Fruit fly (Drosophila melanogaster): ENCODE measurements around the gene RabX6.
A peak's percentile ranks its signal among the peaks of the same experiment; 100 is the strongest.

Gene RabX6

dm6 chr3L:727190-727589, 36.9 kb downstream of the RabX6 start:
- TF ChIP-seq D1 (tag; optimal IDR thresholded peaks at IDR 0.05) (no peak), gl (tag; optimal IDR thresholded peaks at IDR 0.05) (no peak), CG34367 (tag; optimal IDR thresholded peaks at IDR 0.05) (no peak), fd96Ca (GFP tag; IDR thresholded peaks at IDR 0.05) (no peak), CG15710 (tag; optimal IDR thresholded peaks at IDR 0.05) (no peak), CG12605 (GFP tag; IDR thresholded peaks at IDR 0.05) (no peak), CG9948 (tag; optimal IDR thresholded peaks at IDR 0.05) (no peak), CG13204 (GFP tag; optimal IDR thresholded peaks at IDR 0.05) (no peak), Ets98B (GFP tag; IDR thresholded peaks at IDR 0.05) (no peak), Pif1A (GFP tag; optimal IDR thresholded peaks at IDR 0.05) (peak; percentile 18), Snoo (tag; optimal IDR thresholded peaks at IDR 0.05) (peak; percentile 56), Pif1B (GFP tag; optimal IDR thresholded peaks at IDR 0.05) (no peak), CG32121 (GFP tag; IDR thresholded peaks at IDR 0.05) (no peak)

DNA sequence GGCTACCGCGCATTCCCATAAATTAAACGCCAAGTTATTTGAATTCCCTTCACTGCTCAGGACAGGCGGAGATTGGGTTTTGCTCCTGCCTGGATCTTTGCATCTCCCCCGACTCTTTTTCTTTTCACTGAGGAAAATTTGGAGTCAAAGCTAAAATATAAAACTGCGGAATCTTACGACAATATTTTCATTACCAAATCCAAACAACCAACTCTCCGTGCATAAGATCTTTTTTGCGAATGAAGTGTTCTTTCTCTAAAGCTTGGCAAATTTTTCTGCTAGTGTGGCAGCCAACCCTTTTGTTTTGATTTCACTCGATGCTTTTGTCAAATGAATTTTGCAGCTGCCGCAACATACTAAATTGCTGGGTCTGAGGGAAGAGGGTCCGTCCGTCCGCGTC, 37.6 kb downstream of the RabX6 start:
- peak; percentile 46 for TF ChIP-seq Pif1A (GFP tag; optimal IDR thresholded peaks at IDR 0.05)
- no peak for TF ChIP-seq gl (tag; optimal IDR thresholded peaks at IDR 0.05)
- TF ChIP-seq CG10348 (GFP tag; IDR thresholded peaks at IDR 0.05) = no peak
- peak; percentile 31 for TF ChIP-seq CG15710 (tag; optimal IDR thresholded peaks at IDR 0.05)
- peak; percentile 30 for TF ChIP-seq CG9948 (tag; optimal IDR thresholded peaks at IDR 0.05)
- TF ChIP-seq Pif1B (GFP tag; optimal IDR thresholded peaks at IDR 0.05) = peak; percentile 40
- TF ChIP-seq CG8159 (tag; optimal IDR thresholded peaks at IDR 0.05) = peak; percentile 47
- peak; percentile 19 for TF ChIP-seq CG34367 (tag; optimal IDR thresholded peaks at IDR 0.05)
- peak; percentile 64 for TF ChIP-seq CG17806 (tag; optimal IDR thresholded peaks at IDR 0.05)
- no peak for TF ChIP-seq Ets98B (GFP tag; IDR thresholded peaks at IDR 0.05)
- TF ChIP-seq Snoo (tag; optimal IDR thresholded peaks at IDR 0.05) = peak; percentile 72

DNA sequence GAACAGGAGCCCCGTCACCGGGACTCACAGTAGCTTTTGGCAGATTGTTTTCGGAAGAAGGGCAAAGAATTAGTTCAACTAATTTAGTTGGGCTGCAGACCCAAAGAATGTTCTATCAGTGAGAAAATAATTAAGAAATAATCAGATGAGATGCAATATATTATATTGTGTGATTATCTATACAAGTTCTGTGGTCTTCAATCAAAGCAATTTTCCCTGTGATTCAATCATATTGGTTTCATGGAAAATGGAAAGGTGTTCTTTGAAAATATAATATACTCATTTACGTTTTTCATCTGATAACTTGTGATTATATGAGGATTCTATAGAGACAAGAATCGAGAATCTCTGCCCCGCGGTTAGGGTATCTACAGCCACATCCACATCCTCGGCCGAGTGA, 38.3 kb downstream of the RabX6 start:
- TF ChIP-seq Pif1B (GFP tag; optimal IDR thresholded peaks at IDR 0.05) = no peak
- peak; percentile 13 for TF ChIP-seq CG8159 (tag; optimal IDR thresholded peaks at IDR 0.05)

DNA sequence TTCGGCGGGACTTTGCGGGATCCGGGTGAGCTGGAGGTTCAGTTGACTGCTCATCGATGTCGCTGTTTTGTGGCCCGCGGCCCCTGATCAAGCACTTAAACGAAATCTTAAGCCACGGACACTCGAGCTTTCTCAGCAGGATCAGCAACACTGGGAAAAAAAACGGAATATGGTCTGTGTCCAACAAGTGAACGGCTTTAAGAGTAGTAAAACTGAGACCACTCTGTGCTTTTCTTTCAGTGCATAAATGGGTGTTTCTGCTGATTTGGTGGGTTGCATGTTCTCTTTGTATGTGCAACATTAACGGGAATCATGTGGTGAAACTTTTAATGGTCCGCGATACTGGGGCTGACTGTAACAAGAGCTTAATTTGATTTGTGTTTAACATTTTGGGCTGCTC, 39.0 kb downstream of the RabX6 start:
- TF ChIP-seq Snoo (tag; optimal IDR thresholded peaks at IDR 0.05) = peak; percentile 32
- peak; percentile 0 for TF ChIP-seq CG9948 (tag; optimal IDR thresholded peaks at IDR 0.05)
- no peak for TF ChIP-seq fd96Ca (GFP tag; IDR thresholded peaks at IDR 0.05)
- TF ChIP-seq CG17806 (tag; optimal IDR thresholded peaks at IDR 0.05) = peak; percentile 9
- no peak for TF ChIP-seq CG13204 (GFP tag; optimal IDR thresholded peaks at IDR 0.05)

DNA sequence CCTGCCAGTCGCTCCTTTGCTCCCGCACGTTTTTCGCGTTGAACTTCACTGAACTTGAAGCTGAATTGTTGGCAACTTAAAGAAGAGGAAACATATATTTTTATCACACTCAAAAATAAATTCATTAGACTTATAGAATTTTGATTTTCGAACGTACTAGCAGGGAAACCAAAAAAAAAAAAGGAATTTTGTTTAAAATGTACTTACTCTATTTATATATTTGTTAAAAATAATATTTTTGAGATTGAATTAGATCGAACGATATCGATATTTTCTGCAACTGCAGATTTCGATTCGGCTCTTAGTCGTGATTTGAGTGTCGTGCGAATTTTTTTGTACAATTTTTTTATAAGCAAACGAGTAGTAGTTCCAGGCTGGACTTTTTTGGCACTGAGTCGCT, 41.2 kb downstream of the RabX6 start:
- TF ChIP-seq CG10348 (GFP tag; IDR thresholded peaks at IDR 0.05) (no peak), CG14655 (GFP tag; optimal IDR thresholded peaks at IDR 0.05) (no peak), CG17806 (tag; optimal IDR thresholded peaks at IDR 0.05) (peak; percentile 16), Snoo (tag; optimal IDR thresholded peaks at IDR 0.05) (peak; percentile 23), CG8301 (tag; optimal IDR thresholded peaks at IDR 0.05) (no peak), CG12605 (GFP tag; IDR thresholded peaks at IDR 0.05) (no peak), fd96Ca (GFP tag; IDR thresholded peaks at IDR 0.05) (no peak), CG13204 (GFP tag; optimal IDR thresholded peaks at IDR 0.05) (no peak), rn (GFP tag; IDR thresholded peaks at IDR 0.05) (no peak), Pif1A (GFP tag; optimal IDR thresholded peaks at IDR 0.05) (no peak), D1 (tag; optimal IDR thresholded peaks at IDR 0.05) (no peak), CG4496 (GFP tag; IDR thresholded peaks at IDR 0.05) (no peak), CG15710 (tag; optimal IDR thresholded peaks at IDR 0.05) (no peak), CG9948 (tag; optimal IDR thresholded peaks at IDR 0.05) (no peak), CG8159 (tag; optimal IDR thresholded peaks at IDR 0.05) (peak; percentile 50), gl (tag; optimal IDR thresholded peaks at IDR 0.05) (no peak)

- TF ChIP-seq EcR (GFP tag; optimal IDR thresholded peaks at IDR 0.05) = peak; percentile 42
- TF ChIP-seq Pif1B (GFP tag; optimal IDR thresholded peaks at IDR 0.05) = no peak
- peak; percentile 35; the same call in 1 of the 2 replicates for TF ChIP-seq CG12605 (GFP tag; IDR thresholded peaks at IDR 0.05)
- no peak for TF ChIP-seq CG34367 (tag; optimal IDR thresholded peaks at IDR 0.05)
- TF ChIP-seq CG4496 (GFP tag; IDR thresholded peaks at IDR 0.05) = 0 out of 3 replicates have a peak, but pooled peaks have one; percentile 21
- TF ChIP-seq fd96Ca (GFP tag; IDR thresholded peaks at IDR 0.05) = no peak
Observed at dm6 chr3L:732290-732954, 42.1 kb downstream of the RabX6 start.

DNA sequence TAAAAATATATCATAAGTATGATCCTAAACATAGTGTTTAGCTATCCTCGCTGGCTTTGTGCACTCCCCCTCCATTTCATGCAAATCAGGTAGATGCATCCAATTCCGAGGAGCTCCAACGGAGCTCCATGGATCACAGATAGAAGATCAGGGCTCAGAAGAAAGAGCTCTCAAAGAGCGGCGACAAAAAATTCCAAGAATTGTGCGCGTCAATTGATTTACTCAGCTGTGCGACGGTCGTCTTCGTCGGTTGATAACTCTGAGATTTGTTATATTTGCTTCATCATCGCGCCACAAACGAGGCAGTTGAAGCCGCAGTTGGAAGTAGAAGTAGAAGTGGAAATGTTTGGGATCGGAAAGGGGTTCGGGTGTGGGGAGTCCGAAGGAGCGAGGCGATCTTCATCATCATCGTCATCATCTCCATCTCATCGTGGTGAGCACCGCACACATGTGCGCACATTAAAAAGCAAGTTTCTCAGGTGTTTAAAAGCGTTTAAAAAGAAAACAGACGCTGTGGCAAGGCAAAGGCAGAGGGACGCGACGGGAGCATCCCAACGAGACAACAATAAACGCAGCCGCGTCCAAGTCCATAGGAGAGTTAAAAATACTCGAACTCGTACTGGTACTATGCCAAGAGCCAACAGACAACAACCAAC, 43.0 kb downstream of the RabX6 start:
- TF ChIP-seq Snoo (tag; optimal IDR thresholded peaks at IDR 0.05) (no peak), CG34367 (tag; optimal IDR thresholded peaks at IDR 0.05) (no peak), EcR (GFP tag; optimal IDR thresholded peaks at IDR 0.05) (peak; percentile 83), CG9948 (tag; optimal IDR thresholded peaks at IDR 0.05) (no peak)
